Fruit fly (Drosophila melanogaster) whole organism, embryonic: Measurements from ENCODE around the gene ash1.

Source experiments
- ATbp ChIP-seq: fragments of 200-800 bp; sonication (Bioruptor generic); optimal IDR thresholded peaks from 2 replicates; lab custom pipeline; 2017; ENCODE audit warnings: missing biosample characterization, mild to moderate bottlenecking, missing genetic modification characterization, missing genetic modification reagents
- BEAF-32 ChIP-seq: fragments of 200-800 bp; sonication (Bioruptor generic); optimal IDR thresholded peaks from 3 replicates; lab custom pipeline; 2017; ENCODE audit warnings: missing biosample characterization, missing genetic modification characterization, mild to moderate bottlenecking, moderate library complexity, missing genetic modification reagents
- C15 ChIP-seq: fragments of 200-800 bp; sonication (Bioruptor generic); IDR thresholded peaks from 3 replicates; pipeline ENCODE4 v1.3.6; 2022; ENCODE audit warnings: missing biosample characterization, missing genetic modification characterization
- CG11398 ChIP-seq: fragments of 200-800 bp; sonication (Bioruptor generic); optimal IDR thresholded peaks from 2 replicates; lab custom pipeline; 2016; ENCODE audit warnings: missing biosample characterization, missing genetic modification characterization
- CG12219 ChIP-seq: fragments of 200-800 bp; sonication (Bioruptor generic); optimal IDR thresholded peaks from 3 replicates; lab custom pipeline; 2018; ENCODE audit warnings: missing biosample characterization, mild to moderate bottlenecking, missing genetic modification characterization
- CG12299 ChIP-seq: fragments of 200-800 bp; sonication (Bioruptor generic); optimal IDR thresholded peaks from 2 replicates; lab custom pipeline; 2018; ENCODE audit warnings: missing biosample characterization, mild to moderate bottlenecking, missing genetic modification characterization
- CG14014 ChIP-seq: fragments of 200-800 bp; sonication (Bioruptor generic); IDR thresholded peaks from 2 replicates; pipeline ENCODE4 v1.3.6; 2022; ENCODE audit warnings: missing biosample characterization, missing genetic modification characterization
- CG14050 ChIP-seq: fragments of 200-800 bp; sonication (Bioruptor generic); IDR thresholded peaks from 3 replicates; pipeline ENCODE4 v1.3.6; 2022; ENCODE audit warnings: missing biosample characterization, missing genetic modification characterization
- CG16863 ChIP-seq: fragments of 200-800 bp; sonication (Bioruptor generic); optimal IDR thresholded peaks from 3 replicates; lab custom pipeline; 2016; ENCODE audit warnings: missing biosample characterization, missing genetic modification characterization
- CG17568 ChIP-seq: fragments of 200-800 bp; sonication (Bioruptor generic); optimal IDR thresholded peaks from 2 replicates; lab custom pipeline; 2018; ENCODE audit warnings: missing biosample characterization, mild to moderate bottlenecking, missing genetic modification characterization, moderate library complexity
- CG17829 ChIP-seq: fragments of 200-800 bp; optimal IDR thresholded peaks from 2 replicates; lab custom pipeline; 2019; ENCODE audit warnings: missing biosample characterization, mild to moderate bottlenecking, missing genetic modification characterization, moderate library complexity
- CG3407 ChIP-seq: fragments of 200-800 bp; sonication (Bioruptor generic); optimal IDR thresholded peaks from 2 replicates; lab custom pipeline; 2018; ENCODE audit warnings: missing biosample characterization, mild to moderate bottlenecking, missing genetic modification characterization
- CG34422 ChIP-seq: fragments of 200-800 bp; sonication (Bioruptor generic); IDR thresholded peaks from 3 replicates; pipeline ENCODE4 v1.3.6; 2022; ENCODE audit warnings: missing biosample characterization, missing genetic modification characterization
- CG4730 ChIP-seq: fragments of 200-800 bp; sonication (Bioruptor generic); IDR thresholded peaks from 2 replicates; pipeline ENCODE4 v1.3.6; 2022; ENCODE audit warnings: missing biosample characterization, missing genetic modification characterization
- CG4820 ChIP-seq: fragments of 200-800 bp; sonication (Bioruptor generic); optimal IDR thresholded peaks from 3 replicates; lab custom pipeline; 2016; ENCODE audit warnings: missing biosample characterization, missing genetic modification characterization
- CG6654 ChIP-seq: fragments of 200-800 bp; sonication (Bioruptor generic); optimal IDR thresholded peaks from 2 replicates; lab custom pipeline; 2017; ENCODE audit warnings: missing biosample characterization, mild to moderate bottlenecking, missing genetic modification characterization
- CG8089 ChIP-seq: fragments of 200-800 bp; sonication (Bioruptor generic); optimal IDR thresholded peaks from 3 replicates; lab custom pipeline; 2016; ENCODE audit warnings: missing biosample characterization, missing genetic modification characterization
- CG9609 ChIP-seq: fragments of 200-800 bp; sonication (Bioruptor generic); optimal IDR thresholded peaks from 3 replicates; lab custom pipeline; 2016; ENCODE audit warnings: missing biosample characterization, missing genetic modification characterization
- CG9797 ChIP-seq: fragments of 200-800 bp; sonication (Bioruptor generic); optimal IDR thresholded peaks from 3 replicates; lab custom pipeline; 2018; ENCODE audit warnings: missing biosample characterization, mild to moderate bottlenecking, missing genetic modification characterization
- Dad ChIP-seq: fragments of 200-800 bp; sonication (Bioruptor generic); optimal IDR thresholded peaks from 3 replicates; lab custom pipeline; 2016; ENCODE audit warnings: missing biosample characterization, missing genetic modification characterization
- Dbx ChIP-seq: fragments of 200-800 bp; sonication (Bioruptor generic); IDR thresholded peaks from 3 replicates; pipeline ENCODE4 v1.3.6; 2022; ENCODE audit warnings: missing biosample characterization, missing genetic modification characterization
- Eip74EF ChIP-seq, 2 experiments: fragments of 200-800 bp in 1 of 2; fragments of >200 bp in 1 of 2; sonication (Bioruptor generic) in 1 of 2; optimal IDR thresholded peaks; 2 replicates each; lab custom pipeline; 2017 to 2019; ENCODE audit warnings: missing biosample characterization in 2 of 2, missing genetic modification characterization in 2 of 2, mild to moderate bottlenecking in 1 of 2, moderate library complexity in 1 of 2
- Fer2 ChIP-seq: fragments of 200-800 bp; sonication (Bioruptor generic); optimal IDR thresholded peaks from 2 replicates; lab custom pipeline; 2018; ENCODE audit warnings: missing biosample characterization, mild to moderate bottlenecking, missing genetic modification characterization, moderate library complexity
- MESR4 ChIP-seq: fragments of 200-800 bp; sonication (Bioruptor generic); optimal IDR thresholded peaks from 2 replicates; lab custom pipeline; 2018; ENCODE audit warnings: missing biosample characterization, mild to moderate bottlenecking, missing genetic modification characterization, moderate library complexity
- Myb ChIP-seq: fragments of 200-800 bp; sonication (Bioruptor generic); optimal IDR thresholded peaks from 2 replicates; lab custom pipeline; 2016; ENCODE audit warnings: missing biosample characterization, missing genetic modification characterization
- Neu2 ChIP-seq: fragments of 200-800 bp; sonication (Bioruptor generic); optimal IDR thresholded peaks from 3 replicates; lab custom pipeline; 2016; ENCODE audit warnings: missing biosample characterization, missing genetic modification characterization, borderline replicate concordance
- Nf-YA ChIP-seq: fragments of 200-800 bp; sonication (Bioruptor generic); IDR thresholded peaks from 2 replicates; pipeline ENCODE4 v1.3.6; 2022; ENCODE audit warnings: missing biosample characterization, missing genetic modification characterization
- Nf-YC ChIP-seq: fragments of 200-800 bp; optimal IDR thresholded peaks from 3 replicates; lab custom pipeline; 2019; ENCODE audit warnings: missing biosample characterization, mild to moderate bottlenecking, missing genetic modification characterization, moderate library complexity
- Oaz ChIP-seq: fragments of 200-800 bp; sonication (Bioruptor generic); IDR thresholded peaks from 2 replicates; pipeline ENCODE4 v1.3.6; 2022; ENCODE audit warnings: missing biosample characterization, missing genetic modification characterization
- Tbp ChIP-seq: fragments of >200 bp; optimal IDR thresholded peaks from 2 replicates; lab custom pipeline; 2018; ENCODE audit warnings: missing biosample characterization, missing genetic modification characterization
- Vsx1 ChIP-seq: fragments of 200-800 bp; sonication (Bioruptor generic); optimal IDR thresholded peaks from 2 replicates; lab custom pipeline; 2017; ENCODE audit warnings: missing biosample characterization, mild to moderate bottlenecking, missing genetic modification characterization, missing genetic modification reagents
- Xrp1 ChIP-seq: fragments of 200-800 bp; sonication (Bioruptor generic); IDR thresholded peaks from 2 replicates; pipeline ENCODE4 v1.3.6; 2022; ENCODE audit warnings: missing biosample characterization, missing genetic modification characterization
- chinmo ChIP-seq: fragments of 200-800 bp; sonication (Bioruptor generic); IDR thresholded peaks from 4 replicates; pipeline ENCODE4 v1.3.6; 2022; ENCODE audit warnings: missing biosample characterization, missing genetic modification characterization; ENCODE audit not compliant: partially characterized antibody
- ftz-f1 ChIP-seq: fragments of 200-800 bp; sonication (Bioruptor generic); optimal IDR thresholded peaks from 2 replicates; lab custom pipeline; 2016; ENCODE audit warnings: missing biosample characterization, missing genetic modification characterization
- gce ChIP-seq: fragments of 200-800 bp; sonication (Bioruptor generic); IDR thresholded peaks from 3 replicates; pipeline ENCODE4 v1.3.6; 2022; ENCODE audit warnings: missing biosample characterization, missing genetic modification characterization
- hth ChIP-seq: fragments of >200 bp; optimal IDR thresholded peaks from 2 replicates; lab custom pipeline; 2017; ENCODE audit warnings: inconsistent platforms
- ind ChIP-seq: fragments of 200-800 bp; sonication (Bioruptor generic); optimal IDR thresholded peaks from 3 replicates; lab custom pipeline; 2016; ENCODE audit warnings: missing biosample characterization, missing genetic modification characterization
- klu ChIP-seq: fragments of 200-800 bp; sonication (Bioruptor generic); IDR thresholded peaks from 2 replicates; pipeline ENCODE4 v1.3.6; 2022; ENCODE audit warnings: missing biosample characterization, missing genetic modification characterization
- lilli ChIP-seq: fragments of 200-800 bp; sonication (Bioruptor generic); optimal IDR thresholded peaks from 3 replicates; lab custom pipeline; 2016; ENCODE audit warnings: missing biosample characterization, missing genetic modification characterization
- luna ChIP-seq: fragments of 200-800 bp; sonication (Bioruptor generic); optimal IDR thresholded peaks from 2 replicates; lab custom pipeline; 2016; ENCODE audit warnings: missing biosample characterization, missing genetic modification characterization
- mam ChIP-seq: fragments of 200-800 bp; sonication (Bioruptor generic); optimal IDR thresholded peaks from 3 replicates; lab custom pipeline; 2016; ENCODE audit warnings: missing biosample characterization, missing genetic modification characterization
- mld ChIP-seq: fragments of 200-800 bp; sonication (Bioruptor generic); IDR thresholded peaks from 3 replicates; pipeline ENCODE4 v1.3.6; 2022; ENCODE audit warnings: missing biosample characterization, missing genetic modification characterization; ENCODE audit not compliant: partially characterized antibody
- org-1 ChIP-seq: fragments of 200-800 bp; sonication (Bioruptor generic); optimal IDR thresholded peaks from 2 replicates; lab custom pipeline; 2017; ENCODE audit warnings: missing biosample characterization, missing genetic modification characterization
- pan ChIP-seq, 4 experiments: fragments of >200 bp in 3 of 4; fragments of 200-800 bp in 1 of 4; sonication (Bioruptor generic) in 1 of 4; optimal IDR thresholded peaks in 3 of 4; IDR thresholded peaks in 1 of 4; 2 replicates each; pipeline versions ENCODE4 v1.3.6 to Lab custom; 2017 to 2022; ENCODE audit warnings: missing biosample characterization in 2 of 4, missing genetic modification characterization in 2 of 4, mixed read lengths in 1 of 4
- pum ChIP-seq: fragments of 200-800 bp; sonication (Bioruptor generic); optimal IDR thresholded peaks from 2 replicates; lab custom pipeline; 2016; ENCODE audit warnings: missing biosample characterization, missing genetic modification characterization
- salm ChIP-seq: fragments of 200-800 bp; sonication (Bioruptor generic); optimal IDR thresholded peaks from 2 replicates; lab custom pipeline; 2018; ENCODE audit warnings: missing biosample characterization, mild to moderate bottlenecking, missing genetic modification characterization
- so ChIP-seq: fragments of 200-800 bp; sonication (Bioruptor generic); IDR thresholded peaks from 3 replicates; pipeline ENCODE4 v1.3.6; 2022; ENCODE audit warnings: missing biosample characterization, missing genetic modification characterization
- sr ChIP-seq: fragments of 200-800 bp; sonication (Bioruptor generic); IDR thresholded peaks from 3 replicates; pipeline ENCODE4 v1.3.6; 2022; ENCODE audit warnings: missing biosample characterization, missing genetic modification characterization
- vfl ChIP-seq: fragments of 200-800 bp; sonication (Bioruptor generic); optimal IDR thresholded peaks from 2 replicates; lab custom pipeline; 2016; ENCODE audit warnings: missing biosample characterization, missing genetic modification characterization
- vvl ChIP-seq: fragments of 200-800 bp; sonication (Bioruptor generic); IDR thresholded peaks from 2 replicates; pipeline ENCODE4 v1.3.6; 2022; ENCODE audit warnings: missing biosample characterization, missing genetic modification characterization
- yki ChIP-seq: fragments of >200 bp; optimal IDR thresholded peaks from 3 replicates; lab custom pipeline; 2018

The ash1 gene

DNA sequence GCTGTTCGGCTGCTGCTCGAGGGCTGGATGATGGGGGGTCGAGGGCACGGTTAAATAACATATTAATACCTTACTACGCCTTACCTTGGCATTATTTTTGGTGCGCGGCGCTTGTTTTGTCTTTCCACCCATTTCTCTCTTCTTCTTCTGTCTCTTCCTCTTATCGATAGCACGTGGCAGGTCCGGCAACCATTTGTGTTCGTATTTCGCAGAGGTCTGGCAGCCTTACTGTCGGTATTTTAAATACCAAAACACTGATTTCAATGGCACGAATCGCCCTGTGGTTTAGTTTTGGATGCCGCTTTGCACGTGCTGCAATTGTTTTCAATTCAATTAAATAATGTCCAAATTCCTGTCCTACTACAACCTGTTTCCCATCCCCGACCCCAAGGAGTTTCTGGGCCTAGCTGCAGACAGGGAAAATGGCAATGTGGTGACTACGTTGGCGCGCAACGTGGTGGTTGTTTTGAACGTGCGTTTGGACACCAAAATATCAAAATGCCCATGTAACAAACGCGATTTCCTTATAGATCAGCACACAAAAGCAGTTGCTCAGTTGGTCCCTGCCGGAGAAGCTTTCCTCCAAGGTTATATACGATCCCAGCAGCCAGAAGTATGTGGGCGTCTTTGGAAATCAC is 46.3 kb downstream of the ash1 start, which contains the start of the genes Ltn1 and CG9300 (continued):
- TF ChIP-seq klu (GFP tag; lab: Robert Waterston, UW), result no peak
- no peak for TF ChIP-seq mam (GFP tag; lab: Kevin White, UChicago)
- peak; percentile 59 for TF ChIP-seq CG9797
- TF ChIP-seq mld (GFP tag; lab: Robert Waterston, UW), result 0 out of 3 replicates have a peak, but pooled peaks have one; percentile 33
- no peak for TF ChIP-seq chinmo (GFP tag; lab: Robert Waterston, UW)
- no peak for TF ChIP-seq CG4730
- TF ChIP-seq Oaz (GFP tag; lab: Robert Waterston, UW), result no peak
- TF ChIP-seq so (GFP tag; lab: Robert Waterston, UW), result 0 out of 3 replicates have a peak, but pooled peaks have one; percentile 44
- TF ChIP-seq CG3407 (GFP tag; lab: Kevin White, UChicago), result no peak
- no peak for TF ChIP-seq yki (lab: Kevin White, UChicago)
- no peak for TF ChIP-seq CG8089 (GFP tag; lab: Kevin White, UChicago)
- TF ChIP-seq gce (GFP tag; lab: Robert Waterston, UW), result no peak
- TF ChIP-seq CG11398, result peak; percentile 29
- TF ChIP-seq ind (GFP tag; lab: Kevin White, UChicago), result no peak
- no peak for TF ChIP-seq CG6654
- TF ChIP-seq CG12219 (GFP tag; lab: Kevin White, UChicago), result no peak
- TF ChIP-seq ftz-f1 (GFP tag; lab: Kevin White, UChicago), result peak; percentile 73
- TF ChIP-seq Nf-YA (GFP tag; lab: Robert Waterston, UW), result no peak
- TF ChIP-seq Neu2 (GFP tag; lab: Kevin White, UChicago), result no peak
- TF ChIP-seq Dad (GFP tag; lab: Kevin White, UChicago), result peak; percentile 40
- no peak for TF ChIP-seq salm (tag; lab: Kevin White, UChicago)
- TF ChIP-seq pum (GFP tag; lab: Kevin White, UChicago), result no peak
- TF ChIP-seq Nf-YC (tag; lab: Kevin White, UChicago), result no peak
- TF ChIP-seq hth (lab: Kevin White, UChicago), result no peak
- TF ChIP-seq CG12299, result no peak
- TF ChIP-seq sr, result no peak
- TF ChIP-seq pan (optimal IDR thresholded peaks at IDR 0.05; lab: Kevin White, UChicago), result no peak
- no peak for TF ChIP-seq pan (GFP tag; optimal IDR thresholded peaks at IDR 0.05 in 1 of 2, IDR thresholded peaks at IDR 0.05 in 1 of 2)
- TF ChIP-seq CG4820 (GFP tag; lab: Kevin White, UChicago), result no peak
- TF ChIP-seq vfl (GFP tag; lab: Kevin White, UChicago), result peak; percentile 0
- peak; percentile 91 for TF ChIP-seq MESR4 (GFP tag; lab: Kevin White, UChicago)
- no peak for TF ChIP-seq luna (GFP tag; lab: Kevin White, UChicago)
- TF ChIP-seq CG14014 (GFP tag; lab: Robert Waterston, UW), result no peak
- TF ChIP-seq CG14050 (GFP tag; lab: Robert Waterston, UW), result no peak
- no peak for TF ChIP-seq ATbp (GFP tag; lab: Kevin White, UChicago)
- TF ChIP-seq Dbx (GFP tag; lab: Robert Waterston, UW), result peak; percentile 38; the same call in 1 of the 3 replicates
- TF ChIP-seq C15, result no peak
- peak; percentile 37 for TF ChIP-seq Myb (GFP tag; lab: Kevin White, UChicago)
- no peak for TF ChIP-seq Eip74EF (GFP tag; optimal IDR thresholded peaks at IDR 0.05; lab: Kevin White, UChicago)
- peak; percentile 44 for TF ChIP-seq Xrp1 (GFP tag; lab: Robert Waterston, UW)
- TF ChIP-seq CG9609 (GFP tag; lab: Kevin White, UChicago), result peak; percentile 28
- TF ChIP-seq vvl (GFP tag; lab: Robert Waterston, UW), result no peak
- TF ChIP-seq Tbp (GFP tag; lab: Kevin White, UChicago), result no peak
- no peak for TF ChIP-seq Fer2 (tag; lab: Kevin White, UChicago)
- no peak for TF ChIP-seq CG17568 (GFP tag; lab: Kevin White, UChicago)
- TF ChIP-seq CG17829 (tag; lab: Kevin White, UChicago), result peak; percentile 47
- peak; percentile 69 for TF ChIP-seq BEAF-32
- TF ChIP-seq CG34422, result peak; percentile 93
- no peak for TF ChIP-seq org-1 (GFP tag; lab: Kevin White, UChicago)
- peak; percentile 14 for TF ChIP-seq CG16863 (GFP tag; lab: Kevin White, UChicago)
- TF ChIP-seq Vsx1, result no peak
- peak; percentile 14 for TF ChIP-seq lilli (GFP tag; lab: Kevin White, UChicago)
